Worm (Caenorhabditis elegans) whole organism, mixed stage, embryonic: ENCODE data around the gene ard-1.
"Not testable (repeated sequence)": the region's sequence is repeated elsewhere in the genome, so short reads cannot be mapped to it uniquely, and the experiment has no call there.

ENCODE experiments used
- M03D4.4 ChIP-seq: sonication (generic microtip); optimal IDR thresholded peaks from 2 replicates; lab custom pipeline; 2017; ENCODE audit warnings: mild to moderate bottlenecking, missing genetic modification characterization, missing compliant biosample characterization
- bed-3 ChIP-seq: fragments of 200-800 bp; sonication (Bioruptor generic); optimal IDR thresholded peaks from 3 replicates; lab custom pipeline; 2018; ENCODE audit warnings: mild to moderate bottlenecking, missing genetic modification characterization, moderate library complexity, missing compliant biosample characterization
- blmp-1 ChIP-seq: fragments of 150-350 bp; optimal IDR thresholded peaks from 2 replicates; lab custom pipeline; 2014; ENCODE audit warnings: missing biosample characterization, missing genetic modification characterization
- ceh-43 ChIP-seq: fragments of 200-800 bp; sonication (Bioruptor generic); optimal IDR thresholded peaks from 2 replicates; lab custom pipeline; 2018; ENCODE audit warnings: mild to moderate bottlenecking, missing genetic modification characterization, moderate library complexity, missing compliant biosample characterization
- ces-1 ChIP-seq: fragments of 150-350 bp; optimal IDR thresholded peaks from 2 replicates; lab custom pipeline; 2014; ENCODE audit warnings: missing biosample characterization, missing genetic modification reagents, missing genetic modification characterization
- cnd-1 ChIP-seq: fragments of 200-800 bp; sonication (Bioruptor generic); optimal IDR thresholded peaks from 2 replicates; lab custom pipeline; 2018; ENCODE audit warnings: mild to moderate bottlenecking, missing genetic modification characterization, missing compliant biosample characterization
- drap-1 ChIP-seq: fragments of 200-800 bp; sonication (Bioruptor generic); optimal IDR thresholded peaks from 3 replicates; lab custom pipeline; 2018; ENCODE audit warnings: mild to moderate bottlenecking, missing genetic modification characterization, missing compliant biosample characterization
- elt-3 ChIP-seq: fragments of 150-350 bp; optimal IDR thresholded peaks from 2 replicates; lab custom pipeline; 2014; ENCODE audit warnings: missing biosample characterization, missing genetic modification characterization
- flh-1 ChIP-seq: fragments of 200-800 bp; sonication (Bioruptor generic); optimal IDR thresholded peaks from 2 replicates; lab custom pipeline; 2018; ENCODE audit warnings: mild to moderate bottlenecking, missing genetic modification characterization, moderate library complexity, missing compliant biosample characterization
- ham-2 ChIP-seq: fragments of 200-800 bp; sonication (Bioruptor generic); optimal IDR thresholded peaks from 2 replicates; lab custom pipeline; 2018; ENCODE audit warnings: mild to moderate bottlenecking, missing genetic modification characterization, missing compliant biosample characterization
- hlh-1 ChIP-seq: fragments of 150-350 bp; optimal IDR thresholded peaks from 2 replicates; lab custom pipeline; 2014; ENCODE audit warnings: missing biosample characterization, missing genetic modification reagents, missing genetic modification characterization
- lin-13 ChIP-seq: fragments of 150-350 bp; optimal IDR thresholded peaks from 2 replicates; lab custom pipeline; 2014; ENCODE audit warnings: missing biosample characterization, missing genetic modification characterization
- lin-32 ChIP-seq: fragments of 200-800 bp; sonication (Bioruptor generic); optimal IDR thresholded peaks from 2 replicates; lab custom pipeline; 2018; ENCODE audit warnings: mild to moderate bottlenecking, missing genetic modification characterization, missing compliant biosample characterization
- lsy-2 ChIP-seq: fragments of 150-350 bp; optimal IDR thresholded peaks from 2 replicates; lab custom pipeline; 2014; ENCODE audit warnings: missing biosample characterization, missing genetic modification characterization
- mab-5 ChIP-seq: fragments of 150-350 bp; optimal IDR thresholded peaks from 2 replicates; lab custom pipeline; 2014; ENCODE audit warnings: missing biosample characterization, missing genetic modification characterization
- mls-2 ChIP-seq: sonication (generic microtip); optimal IDR thresholded peaks from 2 replicates; lab custom pipeline; 2016; ENCODE audit warnings: mild to moderate bottlenecking, missing genetic modification characterization, moderate library complexity, missing compliant biosample characterization
- nhr-2 ChIP-seq: fragments of 150-350 bp; optimal IDR thresholded peaks from 2 replicates; lab custom pipeline; 2014; ENCODE audit warnings: missing biosample characterization, missing genetic modification characterization
- nhr-237 ChIP-seq: fragments of 150-350 bp; optimal IDR thresholded peaks from 2 replicates; lab custom pipeline; 2014; ENCODE audit warnings: missing biosample characterization, missing genetic modification characterization
- nhr-28 ChIP-seq: fragments of 150-350 bp; optimal IDR thresholded peaks from 2 replicates; lab custom pipeline; 2014; ENCODE audit warnings: missing biosample characterization, missing genetic modification characterization
- nhr-76 ChIP-seq: sonication (generic microtip); optimal IDR thresholded peaks from 2 replicates; lab custom pipeline; 2017; ENCODE audit warnings: missing biosample characterization, missing genetic modification characterization
- pha-4 ChIP-seq: fragments of 150-350 bp; optimal IDR thresholded peaks from 2 replicates; lab custom pipeline; 2018; ENCODE audit warnings: missing biosample characterization, missing genetic modification reagents, missing genetic modification characterization
- sem-2 ChIP-seq: fragments of 200-800 bp; sonication (Bioruptor generic); optimal IDR thresholded peaks from 2 replicates; lab custom pipeline; 2018; ENCODE audit warnings: mild to moderate bottlenecking, missing genetic modification characterization, missing compliant biosample characterization
- snpc-4 ChIP-seq: fragments of 150-350 bp; optimal IDR thresholded peaks from 2 replicates; lab custom pipeline; 2014; ENCODE audit warnings: missing biosample characterization, missing genetic modification characterization
- tbx-8 ChIP-seq: fragments of 200-800 bp; sonication (Bioruptor generic); optimal IDR thresholded peaks from 2 replicates; lab custom pipeline; 2018; ENCODE audit warnings: mild to moderate bottlenecking, missing genetic modification characterization, moderate library complexity, missing compliant biosample characterization
- unc-120 ChIP-seq: sonication (generic microtip); optimal IDR thresholded peaks from 2 replicates; lab custom pipeline; 2017; ENCODE audit warnings: missing genetic modification characterization, missing compliant biosample characterization; ENCODE audit not compliant: poor library complexity, severe bottlenecking
- unc-39 ChIP-seq: fragments of 150-350 bp; optimal IDR thresholded peaks from 2 replicates; lab custom pipeline; 2014; ENCODE audit warnings: missing biosample characterization, missing genetic modification characterization
- unc-62 ChIP-seq: fragments of 150-350 bp; optimal IDR thresholded peaks from 2 replicates; lab custom pipeline; 2014; ENCODE audit warnings: missing biosample characterization, missing genetic modification reagents, missing genetic modification characterization
- zip-8 ChIP-seq: fragments of 150-350 bp; optimal IDR thresholded peaks from 2 replicates; lab custom pipeline; 2014; ENCODE audit warnings: missing biosample characterization, missing genetic modification characterization
- ztf-11 ChIP-seq: fragments of 150-350 bp; optimal IDR thresholded peaks from 2 replicates; lab custom pipeline; 2014; ENCODE audit warnings: missing biosample characterization, missing genetic modification characterization

ard-1 gene

ce11 chrIV:11149454-11150163 lies 18.5 kb downstream of the ard-1 start, which contains the start of the genes F01G4.6 and pfd-1 (continued):
- TF ChIP-seq snpc-4 (tag; lab: Kevin White, UChicago) (no peak), zip-8 (tag; lab: Kevin White, UChicago) (no peak), tbx-8 (GFP tag; lab: Kevin White, UChicago) (no peak), nhr-28 (no peak), mls-2 (tag; lab: Kevin White, UChicago) (no peak)
- TF ChIP-seq, all 35 proteins: peak for 16

- no peak for TF ChIP-seq unc-62 (GFP tag; lab: Kevin White, UChicago)
- TF ChIP-seq bed-3 (GFP tag; lab: Kevin White, UChicago): no peak
- no peak for TF ChIP-seq nhr-237 (tag; lab: Kevin White, UChicago)
- no peak for TF ChIP-seq snpc-4 (tag; lab: Kevin White, UChicago)
- no peak for TF ChIP-seq unc-120 (tag; lab: Kevin White, UChicago)
- no peak for TF ChIP-seq nhr-76 (tag; lab: Kevin White, UChicago)
- no peak for TF ChIP-seq flh-1 (GFP tag; lab: Kevin White, UChicago)
- no peak for TF ChIP-seq mab-5 (tag; lab: Kevin White, UChicago)
- TF ChIP-seq ham-2 (GFP tag; lab: Kevin White, UChicago): no peak
- TF ChIP-seq lsy-2 (tag; lab: Kevin White, UChicago): no peak
- no peak for TF ChIP-seq drap-1 (GFP tag; lab: Kevin White, UChicago)
- no peak for TF ChIP-seq pha-4 (tag; lab: Kevin White, UChicago)
Observed at ce11 chrIV:11150844-11151243, 19.8 kb downstream of the ard-1 start, which contains the start of gene C08F8.2. Gene C08F8.2, plus strand, starts transcription at chrIV:11150997.

- not testable (repeated sequence) for TF ChIP-seq ces-1 (GFP tag; lab: Kevin White, UChicago); pha-4 (tag; lab: Kevin White, UChicago); unc-120 (tag; lab: Kevin White, UChicago)
Observed at ce11 chrIV:11154425-11155114, 23.5 kb downstream of the ard-1 start, which contains the start of gene C08F8.3. Gene C08F8.3, plus strand, starts transcription at chrIV:11155044.

ce11 chrIV:11156526-11156925 lies 25.4 kb downstream of the ard-1 start:
- TF ChIP-seq nhr-237 (tag; lab: Kevin White, UChicago) (no peak), tbx-8 (GFP tag; lab: Kevin White, UChicago) (no peak), mls-2 (tag; lab: Kevin White, UChicago) (no peak), ceh-43 (GFP tag; lab: Kevin White, UChicago) (no peak), elt-3 (tag; lab: Kevin White, UChicago) (no peak), blmp-1 (tag; lab: Kevin White, UChicago) (no peak), M03D4.4 (tag; lab: Kevin White, UChicago) (no peak), unc-39 (tag; lab: Kevin White, UChicago) (no peak), cnd-1 (no peak), lin-13 (tag; lab: Kevin White, UChicago) (no peak), ces-1 (GFP tag; lab: Kevin White, UChicago) (no peak), pha-4 (tag; lab: Kevin White, UChicago) (no peak), mab-5 (tag; lab: Kevin White, UChicago) (no peak), zip-8 (tag; lab: Kevin White, UChicago) (no peak), hlh-1 (tag; lab: Kevin White, UChicago) (no peak), drap-1 (GFP tag; lab: Kevin White, UChicago) (no peak), snpc-4 (tag; lab: Kevin White, UChicago) (no peak)
- TF ChIP-seq, all 35 proteins: peak for 0

ce11 chrIV:11159886-11160285 lies 28.8 kb downstream of the ard-1 start, which contains the start of gene mboa-4:
Gene mboa-4, minus strand, starts transcription at chrIV:11159986.
- TF ChIP-seq pha-4 (tag; lab: Kevin White, UChicago): no peak
- TF ChIP-seq mls-2 (tag; lab: Kevin White, UChicago): no peak
- no peak for TF ChIP-seq snpc-4 (tag; lab: Kevin White, UChicago)
- no peak for TF ChIP-seq sem-2 (GFP tag; lab: Kevin White, UChicago)
- no peak for TF ChIP-seq ztf-11
- no peak for TF ChIP-seq nhr-2
- no peak for TF ChIP-seq blmp-1 (tag; lab: Kevin White, UChicago)
- TF ChIP-seq unc-62 (GFP tag; lab: Kevin White, UChicago): no peak
- TF ChIP-seq ceh-43 (GFP tag; lab: Kevin White, UChicago): no peak
- no peak for TF ChIP-seq lin-32 (GFP tag; lab: Kevin White, UChicago)
